Worm (Caenorhabditis elegans) whole organism, L4/young adult: ENCODE data around the gene fbxb-85.

Experiments
- W03F9.2 ChIP-seq: fragments of 150-350 bp; optimal IDR thresholded peaks from 2 replicates; lab custom pipeline; 2014; ENCODE audit warnings: missing biosample characterization, missing genetic modification characterization
- dao-5 ChIP-seq: sonication (generic microtip); optimal IDR thresholded peaks from 2 replicates; lab custom pipeline; 2016; ENCODE audit warnings: missing genotype, missing genetic modification characterization, moderate library complexity, missing compliant biosample characterization

DNA sequence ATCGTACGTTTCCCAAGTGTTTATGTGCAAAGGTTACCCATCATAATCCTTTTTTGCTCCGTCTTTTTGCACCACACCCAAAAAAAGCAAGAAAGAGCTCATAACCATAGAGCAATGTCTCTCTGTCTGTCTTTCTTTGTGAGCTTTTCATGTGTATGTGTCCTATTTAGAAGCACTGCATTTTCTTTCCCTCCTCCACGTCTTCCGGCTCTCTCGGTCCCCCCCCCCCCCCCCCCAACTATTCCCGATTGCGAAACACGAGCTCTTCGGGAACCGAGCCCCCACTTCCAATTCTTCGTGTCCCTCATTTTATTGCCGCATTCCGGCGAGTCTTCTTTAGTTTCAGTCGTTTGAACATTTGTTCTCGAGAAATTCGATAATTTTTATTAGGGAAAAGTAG is 41.9 kb downstream of the fbxb-85 start:
- TF ChIP-seq dao-5 (tag; lab: Kevin White, UChicago): no peak
- no peak for TF ChIP-seq W03F9.2 (tag; lab: Kevin White, UChicago)
